Fruit fly (Drosophila melanogaster) whole organism, embryonic: Measurements from ENCODE around the gene Pisd.

Experiments
- Atf6 ChIP-seq: fragments of 200-800 bp; sonication (Bioruptor generic); IDR thresholded peaks from 2 replicates; pipeline ENCODE4 v1.3.6; 2022; ENCODE audit warnings: missing biosample characterization, missing genetic modification characterization
- Awh ChIP-seq: fragments of 200-800 bp; sonication (Bioruptor generic); IDR thresholded peaks from 2 replicates; pipeline ENCODE4, ENCODE4 v1.3.6; 2022; ENCODE audit warnings: missing biosample characterization, missing genetic modification characterization
- BtbVII ChIP-seq: fragments of 200-800 bp; sonication (Bioruptor generic); optimal IDR thresholded peaks from 3 replicates; lab custom pipeline; 2017; ENCODE audit warnings: missing biosample characterization, mild to moderate bottlenecking, missing genetic modification characterization
- CG10321 ChIP-seq: fragments of 200-800 bp; sonication (Bioruptor generic); IDR thresholded peaks from 2 replicates; pipeline ENCODE4 v1.3.6; 2022; ENCODE audit warnings: missing biosample characterization, missing genetic modification characterization
- CG10565 ChIP-seq: fragments of 200-800 bp; sonication (Bioruptor generic); optimal IDR thresholded peaks from 3 replicates; lab custom pipeline; 2016; ENCODE audit warnings: missing biosample characterization, mild to moderate bottlenecking, missing genetic modification characterization
- CG12071 ChIP-seq: fragments of 200-800 bp; sonication (Bioruptor generic); optimal IDR thresholded peaks from 3 replicates; lab custom pipeline; 2018; ENCODE audit warnings: missing biosample characterization, mild to moderate bottlenecking, missing genetic modification characterization
- CG12769 ChIP-seq: fragments of 200-800 bp; sonication (Bioruptor generic); optimal IDR thresholded peaks from 2 replicates; lab custom pipeline; 2019; ENCODE audit warnings: missing biosample characterization, mild to moderate bottlenecking, missing genetic modification characterization, moderate library complexity
- CG17568 ChIP-seq: fragments of 200-800 bp; sonication (Bioruptor generic); optimal IDR thresholded peaks from 2 replicates; lab custom pipeline; 2018; ENCODE audit warnings: missing biosample characterization, mild to moderate bottlenecking, missing genetic modification characterization, moderate library complexity
- CG17802 ChIP-seq: fragments of 200-800 bp; sonication (Bioruptor generic); optimal IDR thresholded peaks from 2 replicates; lab custom pipeline; 2018; ENCODE audit warnings: missing biosample characterization, mild to moderate bottlenecking, missing genetic modification characterization, moderate library complexity
- CG18262 ChIP-seq: fragments of 200-800 bp; optimal IDR thresholded peaks from 3 replicates; lab custom pipeline; 2019; ENCODE audit warnings: missing biosample characterization, mild to moderate bottlenecking, missing genetic modification characterization, moderate library complexity
- CG2199 ChIP-seq: fragments of 200-800 bp; sonication (Bioruptor generic); IDR thresholded peaks from 3 replicates; pipeline ENCODE4 v1.3.6; 2022; ENCODE audit warnings: missing biosample characterization, missing genetic modification characterization
- CG2202 ChIP-seq: fragments of 200-800 bp; sonication (Bioruptor generic); optimal IDR thresholded peaks from 2 replicates; lab custom pipeline; 2018; ENCODE audit warnings: missing biosample characterization, mild to moderate bottlenecking, missing genetic modification characterization
- CG2678 ChIP-seq: fragments of 200-800 bp; sonication (Bioruptor generic); optimal IDR thresholded peaks from 3 replicates; lab custom pipeline; 2019; ENCODE audit warnings: missing biosample characterization, mild to moderate bottlenecking, missing genetic modification characterization, moderate library complexity
- CG31224 ChIP-seq: fragments of 200-800 bp; sonication (Bioruptor generic); IDR thresholded peaks from 2 replicates; pipeline ENCODE4 v1.3.6; 2022; ENCODE audit warnings: missing biosample characterization, missing genetic modification characterization
- CG32767 ChIP-seq: fragments of 200-800 bp; sonication (Bioruptor generic); IDR thresholded peaks from 2 replicates; pipeline ENCODE4 v1.3.6; 2022; ENCODE audit warnings: missing biosample characterization, missing genetic modification characterization
- CG3407 ChIP-seq: fragments of 200-800 bp; sonication (Bioruptor generic); optimal IDR thresholded peaks from 2 replicates; lab custom pipeline; 2018; ENCODE audit warnings: missing biosample characterization, mild to moderate bottlenecking, missing genetic modification characterization
- CG3838 ChIP-seq: fragments of 200-800 bp; sonication (Bioruptor generic); optimal IDR thresholded peaks from 3 replicates; lab custom pipeline; 2016; ENCODE audit warnings: missing biosample characterization, missing genetic modification characterization
- CG4328 ChIP-seq: fragments of 200-800 bp; sonication (Bioruptor generic); optimal IDR thresholded peaks from 3 replicates; lab custom pipeline; 2017; ENCODE audit warnings: missing biosample characterization, missing genetic modification reagents, missing genetic modification characterization
- CG8290 ChIP-seq, 3 experiments: fragments of 200-800 bp; sonication (Bioruptor generic); optimal IDR thresholded peaks; 2 replicates each; lab custom pipeline; 2016 to 2019; ENCODE audit warnings: missing biosample characterization in 3 of 3, missing genetic modification characterization in 3 of 3, mild to moderate bottlenecking in 2 of 3, moderate library complexity in 1 of 3
- CG8944 ChIP-seq: fragments of 200-800 bp; sonication (Bioruptor generic); optimal IDR thresholded peaks from 3 replicates; lab custom pipeline; 2016; ENCODE audit warnings: missing biosample characterization, missing genetic modification characterization
- CG9437 ChIP-seq: fragments of 200-800 bp; sonication (Bioruptor generic); optimal IDR thresholded peaks from 2 replicates; lab custom pipeline; 2018; ENCODE audit warnings: missing biosample characterization, mild to moderate bottlenecking, missing genetic modification characterization
- Dip2 ChIP-seq: fragments of 200-800 bp; sonication (Bioruptor generic); IDR thresholded peaks from 2 replicates; pipeline ENCODE4 v1.3.6; 2022; ENCODE audit warnings: missing biosample characterization, missing genetic modification characterization
- Dref ChIP-seq: fragments of 200-800 bp; sonication (Bioruptor generic); IDR thresholded peaks from 2 replicates; pipeline ENCODE4 v1.3.6; 2022; ENCODE audit warnings: missing biosample characterization, missing genetic modification characterization
- Drgx ChIP-seq: fragments of 200-800 bp; sonication (Bioruptor generic); IDR thresholded peaks from 2 replicates; pipeline ENCODE4 v1.3.6; 2022; ENCODE audit warnings: missing biosample characterization, missing genetic modification characterization
- GATAe ChIP-seq: fragments of 200-800 bp; sonication (Bioruptor generic); conservative IDR thresholded peaks from 2 replicates; pipeline ENCODE4 v1.3.6; 2022; ENCODE audit warnings: missing biosample characterization, missing genetic modification characterization
- Gsc ChIP-seq: fragments of 200-800 bp; sonication (Bioruptor generic); IDR thresholded peaks from 2 replicates; pipeline ENCODE4 v1.3.6; 2022; ENCODE audit warnings: missing biosample characterization, missing genetic modification characterization
- H15 ChIP-seq: fragments of 200-800 bp; sonication (Bioruptor generic); IDR thresholded peaks from 3 replicates; pipeline ENCODE4 v1.3.6; 2022; ENCODE audit warnings: missing biosample characterization, missing genetic modification characterization
- Jarid2 ChIP-seq: fragments of 200-800 bp; sonication (Bioruptor generic); optimal IDR thresholded peaks from 3 replicates; lab custom pipeline; 2017; ENCODE audit warnings: mild to moderate bottlenecking, missing biosample characterization, missing genetic modification reagents, missing genetic modification characterization
- MESR4 ChIP-seq: fragments of 200-800 bp; sonication (Bioruptor generic); optimal IDR thresholded peaks from 2 replicates; lab custom pipeline; 2018; ENCODE audit warnings: missing biosample characterization, mild to moderate bottlenecking, missing genetic modification characterization, moderate library complexity
- NfI ChIP-seq: fragments of 200-800 bp; sonication (Bioruptor generic); optimal IDR thresholded peaks from 3 replicates; lab custom pipeline; 2018; ENCODE audit warnings: missing biosample characterization, mild to moderate bottlenecking, missing genetic modification characterization, moderate library complexity
- Pdp1 ChIP-seq, 2 experiments: fragments of 200-800 bp; sonication (Bioruptor generic); optimal IDR thresholded peaks; 3 replicates each; lab custom pipeline; 2016; ENCODE audit warnings: missing biosample characterization in 2 of 2, missing genetic modification characterization in 2 of 2, mild to moderate bottlenecking in 1 of 2, moderate library complexity in 1 of 2
- amos ChIP-seq: fragments of 200-800 bp; sonication (Bioruptor generic); IDR thresholded peaks from 2 replicates; pipeline ENCODE4 v1.3.6; 2022; ENCODE audit warnings: missing biosample characterization, missing genetic modification characterization; ENCODE audit not compliant: partially characterized antibody
- bigmax ChIP-seq: fragments of 200-800 bp; sonication (Bioruptor generic); optimal IDR thresholded peaks from 2 replicates; lab custom pipeline; 2018; ENCODE audit warnings: missing biosample characterization, mild to moderate bottlenecking, missing genetic modification characterization
- bsh ChIP-seq, 2 experiments: fragments of 200-800 bp; sonication (Bioruptor generic); optimal IDR thresholded peaks; 2 replicates each; lab custom pipeline; 2017 to 2018; ENCODE audit warnings: mild to moderate bottlenecking in 2 of 2, missing biosample characterization in 2 of 2, missing genetic modification characterization in 2 of 2, moderate library complexity in 1 of 2
- cato ChIP-seq: fragments of 200-800 bp; sonication (Bioruptor generic); optimal IDR thresholded peaks from 2 replicates; lab custom pipeline; 2016; ENCODE audit warnings: missing biosample characterization, missing genetic modification characterization, borderline replicate concordance
- ci ChIP-seq: fragments of 200-800 bp; sonication (Bioruptor generic); IDR thresholded peaks from 3 replicates; pipeline ENCODE4 v1.3.6; 2022; ENCODE audit warnings: missing biosample characterization, missing genetic modification characterization
- croc ChIP-seq: fragments of 200-800 bp; sonication (Bioruptor generic); conservative IDR thresholded peaks from 3 replicates; pipeline ENCODE4 v1.3.6; 2022; ENCODE audit warnings: missing biosample characterization, missing genetic modification characterization
- crol ChIP-seq: fragments of 200-800 bp; sonication (Bioruptor generic); IDR thresholded peaks from 2 replicates; pipeline ENCODE4 v1.3.6; 2022; ENCODE audit warnings: missing biosample characterization, missing genetic modification characterization
- kni ChIP-seq: fragments of 200-800 bp; sonication (Bioruptor generic); optimal IDR thresholded peaks from 3 replicates; lab custom pipeline; 2017; ENCODE audit warnings: mild to moderate bottlenecking, missing biosample characterization, missing genetic modification reagents, missing genetic modification characterization
- nerfin-2 ChIP-seq: fragments of 200-800 bp; sonication (Bioruptor generic); IDR thresholded peaks from 2 replicates; pipeline ENCODE4 v1.3.6; 2022; ENCODE audit warnings: missing biosample characterization, missing genetic modification characterization; ENCODE audit not compliant: partially characterized antibody
- prd ChIP-seq, 3 experiments: fragments of >200 bp in 2 of 3; fragments of 200-800 bp in 1 of 3; sonication (Bioruptor generic) in 1 of 3; optimal IDR thresholded peaks in 2 of 3; IDR thresholded peaks in 1 of 3; 2 replicates in 2 of 3; 3 replicates in 1 of 3; pipeline versions ENCODE4 v1.3.6 to Lab custom; 2017 to 2022; ENCODE audit warnings: missing biosample characterization in 1 of 3, missing genetic modification characterization in 1 of 3
- repo ChIP-seq: fragments of 200-800 bp; sonication (Bioruptor generic); optimal IDR thresholded peaks from 2 replicates; lab custom pipeline; 2016; ENCODE audit warnings: missing biosample characterization, missing genetic modification characterization
- salm ChIP-seq: fragments of 200-800 bp; sonication (Bioruptor generic); optimal IDR thresholded peaks from 2 replicates; lab custom pipeline; 2018; ENCODE audit warnings: missing biosample characterization, mild to moderate bottlenecking, missing genetic modification characterization
- sqz ChIP-seq: fragments of 200-800 bp; sonication (Bioruptor generic); optimal IDR thresholded peaks from 3 replicates; lab custom pipeline; 2018; ENCODE audit warnings: missing biosample characterization, mild to moderate bottlenecking, missing genetic modification characterization
- sug ChIP-seq: fragments of 200-800 bp; optimal IDR thresholded peaks from 2 replicates; lab custom pipeline; 2019; ENCODE audit warnings: missing biosample characterization, mild to moderate bottlenecking, missing genetic modification characterization, moderate library complexity
- tgo ChIP-seq: fragments of 200-800 bp; sonication (Bioruptor generic); IDR thresholded peaks from 3 replicates; pipeline ENCODE4 v1.3.6; 2022; ENCODE audit warnings: missing biosample characterization, missing genetic modification characterization
- unpg ChIP-seq: fragments of 200-800 bp; sonication (Bioruptor generic); optimal IDR thresholded peaks from 3 replicates; lab custom pipeline; 2018; ENCODE audit warnings: missing biosample characterization, mild to moderate bottlenecking, missing genetic modification characterization, moderate library complexity

Pisd gene

dm6 chr3R:24015939-24016913 lies 34.4 kb upstream of the Pisd start (continued):
- TF ChIP-seq sug (tag; lab: Kevin White, UChicago) = peak; percentile 84
- no peak for TF ChIP-seq CG3407 (GFP tag; lab: Kevin White, UChicago)
- peak; percentile 10 for TF ChIP-seq sqz (GFP tag; lab: Kevin White, UChicago)
- no peak for TF ChIP-seq Drgx (GFP tag; lab: Robert Waterston, UW)
- TF ChIP-seq CG12769 = no peak
- TF ChIP-seq CG4328 (GFP tag; lab: Kevin White, UChicago) = no peak
- no peak for TF ChIP-seq repo (GFP tag; lab: Kevin White, UChicago)
- TF ChIP-seq CG2199 (GFP tag; lab: Robert Waterston, UW) = no peak
- TF ChIP-seq CG10565 = no peak
- TF ChIP-seq Gsc = no peak
- TF ChIP-seq salm (tag; lab: Kevin White, UChicago) = no peak
- no peak for TF ChIP-seq CG12071 (GFP tag; lab: Kevin White, UChicago)
- no peak for TF ChIP-seq unpg
- peak; percentile 21; the same call in 1 of the 2 replicates for TF ChIP-seq Atf6 (GFP tag; lab: Robert Waterston, UW)
- TF ChIP-seq bigmax (GFP tag; lab: Kevin White, UChicago) = no peak
- no peak for TF ChIP-seq crol (GFP tag; lab: Robert Waterston, UW)
- TF ChIP-seq Awh (GFP tag; lab: Robert Waterston, UW) = no peak
- no peak for TF ChIP-seq CG32767 (GFP tag; lab: Robert Waterston, UW)
- no peak for TF ChIP-seq tgo (GFP tag; lab: Robert Waterston, UW)
- no peak for TF ChIP-seq kni (GFP tag; lab: Kevin White, UChicago)
- no peak for TF ChIP-seq CG18262
- no peak for TF ChIP-seq CG17568 (GFP tag; lab: Kevin White, UChicago)
- TF ChIP-seq CG3838 (GFP tag; lab: Kevin White, UChicago) = no peak
- no peak for TF ChIP-seq amos
- peak in 1 of 2 experiments; percentile 12 for TF ChIP-seq Pdp1 (GFP tag; optimal IDR thresholded peaks at IDR 0.05; lab: Kevin White, UChicago)
- no peak for TF ChIP-seq NfI (GFP tag; lab: Kevin White, UChicago)
- TF ChIP-seq CG31224 (GFP tag; lab: Robert Waterston, UW) = no peak
- TF ChIP-seq cato (GFP tag; lab: Kevin White, UChicago) = no peak
- no peak for TF ChIP-seq H15 (GFP tag; lab: Robert Waterston, UW)
- TF ChIP-seq CG8944 (GFP tag; lab: Kevin White, UChicago) = no peak
- no peak for TF ChIP-seq Jarid2 (GFP tag; lab: Kevin White, UChicago)
- no peak for TF ChIP-seq Dip2 (GFP tag; lab: Robert Waterston, UW)
- TF ChIP-seq BtbVII (GFP tag; lab: Kevin White, UChicago) = peak; percentile 28
- TF ChIP-seq CG9437 (GFP tag; lab: Kevin White, UChicago) = no peak
- TF ChIP-seq nerfin-2 = no peak
- no peak for TF ChIP-seq MESR4 (GFP tag; lab: Kevin White, UChicago)
- TF ChIP-seq ci (GFP tag; lab: Robert Waterston, UW) = 0 out of 3 replicates have a peak, but pooled peaks have one; percentile 19
- TF ChIP-seq croc (GFP tag; lab: Robert Waterston, UW) = no peak
- no peak for TF ChIP-seq CG2202
- TF ChIP-seq CG2678 = peak; percentile 41
- peak; percentile 46 for TF ChIP-seq GATAe (GFP tag; lab: Robert Waterston, UW)
- TF ChIP-seq CG17802 (tag; lab: Kevin White, UChicago) = no peak
- TF ChIP-seq bsh (GFP tag; optimal IDR thresholded peaks at IDR 0.05; lab: Kevin White, UChicago) = no peak
- TF ChIP-seq prd (optimal IDR thresholded peaks at IDR 0.05; lab: Kevin White, UChicago) = no peak
- TF ChIP-seq prd (GFP tag; IDR thresholded peaks at IDR 0.05; lab: Robert Waterston, UW) = no peak
- no peak for TF ChIP-seq Dref (GFP tag; lab: Robert Waterston, UW)
- TF ChIP-seq CG10321 (GFP tag; lab: Robert Waterston, UW) = peak; percentile 79
- no peak for TF ChIP-seq CG8290 (GFP tag; optimal IDR thresholded peaks at IDR 0.05; lab: Kevin White, UChicago)
- no peak for TF ChIP-seq CG8290 (tag; optimal IDR thresholded peaks at IDR 0.05; lab: Kevin White, UChicago)
